Fruit fly (Drosophila melanogaster) whole organism, adult: Measurements from ENCODE around the gene ND-49.

Experiments
- Crg-1 ChIP-seq: fragments of 200-800 bp; sonication (Bioruptor generic); optimal IDR thresholded peaks from 2 replicates; lab custom pipeline; 2016; ENCODE audit warnings: missing biosample characterization, missing genetic modification characterization
- cnc ChIP-seq, 2 experiments: fragments of >200 bp; optimal IDR thresholded peaks; 2 replicates each; lab custom pipeline; 2017
- pad ChIP-seq: fragments of 200-800 bp; sonication (Bioruptor generic); optimal IDR thresholded peaks from 3 replicates; lab custom pipeline; 2017; ENCODE audit warnings: missing biosample characterization, missing genetic modification characterization, mild to moderate bottlenecking, moderate library complexity, missing genetic modification reagents
- tj ChIP-seq: fragments of 200-800 bp; sonication (Bioruptor generic); optimal IDR thresholded peaks from 3 replicates; lab custom pipeline; 2017; ENCODE audit warnings: missing biosample characterization, mild to moderate bottlenecking, missing genetic modification characterization, moderate library complexity

DNA sequence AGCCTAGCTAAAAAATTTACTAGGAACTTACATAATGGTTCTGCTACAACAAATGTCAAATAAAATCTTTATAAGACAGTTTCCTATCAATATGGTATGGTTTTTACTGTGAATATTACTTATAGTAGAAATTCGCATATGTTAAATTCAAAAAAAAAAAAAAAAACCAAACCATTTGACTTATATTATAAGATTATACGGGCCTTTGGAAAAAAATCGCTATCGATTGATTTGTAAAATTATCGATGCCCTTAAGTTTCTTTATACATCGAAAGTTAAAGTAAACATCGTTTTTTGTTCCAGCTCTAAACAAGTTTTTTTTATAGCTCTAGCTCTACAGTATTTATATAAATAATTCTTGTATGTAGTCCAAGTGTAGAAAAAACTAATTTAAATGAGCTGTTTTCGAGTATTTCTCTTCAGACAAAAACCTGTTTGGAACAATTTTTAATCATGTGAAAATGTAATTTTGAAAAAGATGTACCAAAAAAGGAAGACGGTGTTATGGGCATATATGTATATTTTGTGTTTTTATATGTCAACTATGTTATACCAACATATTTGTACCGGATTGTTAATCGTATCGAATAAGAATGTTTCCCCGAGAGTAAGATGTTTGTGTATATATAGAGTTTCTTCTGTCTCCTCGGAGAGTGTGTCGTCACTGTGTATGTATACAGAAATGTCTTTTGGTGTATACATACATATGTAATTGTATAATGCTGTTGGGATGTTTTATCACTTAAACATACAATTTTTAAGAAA, at the start of gene ND-49, which contains the start of gene Ephrin:
- TF ChIP-seq Crg-1 (GFP tag; lab: Kevin White, UChicago) (no peak), pad (no peak), tj (GFP tag; lab: Kevin White, UChicago) (no peak), cnc (optimal IDR thresholded peaks at IDR 0.05; lab: Kevin White, UChicago) (no peak)
